Fruit fly (Drosophila melanogaster): ENCODE measurements around the gene Ror.

DNA sequence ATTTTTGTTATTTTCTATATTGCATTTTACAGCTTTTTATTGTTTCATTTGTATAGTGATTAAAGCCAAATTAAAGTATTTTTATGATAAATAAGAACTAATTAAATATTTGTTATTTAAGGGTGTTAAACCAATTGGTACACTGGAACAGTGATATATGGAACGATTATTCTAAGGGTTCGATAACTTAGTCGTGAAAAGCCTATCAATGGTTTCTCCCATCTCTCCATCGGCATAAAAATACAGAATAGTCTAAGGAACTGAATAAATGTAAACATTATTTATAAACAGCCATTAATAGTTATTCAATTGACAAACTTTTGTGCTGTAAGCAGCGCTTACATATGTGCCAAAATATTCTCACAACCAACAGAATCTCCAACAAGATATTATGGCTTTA lies 13.5 kb downstream of the Ror start, which contains the start of gene Mob3:
- TF ChIP-seq CG14655 (GFP tag; optimal IDR thresholded peaks at IDR 0.05) (no peak), CG9948 (tag; optimal IDR thresholded peaks at IDR 0.05) (no peak), CG10348 (GFP tag; IDR thresholded peaks at IDR 0.05) (no peak), CG13204 (GFP tag; optimal IDR thresholded peaks at IDR 0.05) (no peak), D1 (tag; optimal IDR thresholded peaks at IDR 0.05) (no peak), CG17806 (tag; optimal IDR thresholded peaks at IDR 0.05) (no peak), CG34367 (tag; optimal IDR thresholded peaks at IDR 0.05) (no peak)

Measured in whole organism, pupa.